Worm (Caenorhabditis elegans) whole organism, L4/young adult: ENCODE data around the gene C31H2.3.

ENCODE experiments used
- W03F9.2 ChIP-seq: fragments of 150-350 bp; optimal IDR thresholded peaks from 2 replicates; lab custom pipeline; 2014; ENCODE audit warnings: missing biosample characterization, missing genetic modification characterization
- dao-5 ChIP-seq: sonication (generic microtip); optimal IDR thresholded peaks from 2 replicates; lab custom pipeline; 2016; ENCODE audit warnings: missing genotype, missing genetic modification characterization, moderate library complexity, missing compliant biosample characterization
- him-1 ChIP-seq: sonication (generic microtip); optimal IDR thresholded peaks from 2 replicates; lab custom pipeline; 2016; ENCODE audit warnings: missing genotype, missing genetic modification reagents, missing genetic modification characterization, missing compliant biosample characterization

DNA sequence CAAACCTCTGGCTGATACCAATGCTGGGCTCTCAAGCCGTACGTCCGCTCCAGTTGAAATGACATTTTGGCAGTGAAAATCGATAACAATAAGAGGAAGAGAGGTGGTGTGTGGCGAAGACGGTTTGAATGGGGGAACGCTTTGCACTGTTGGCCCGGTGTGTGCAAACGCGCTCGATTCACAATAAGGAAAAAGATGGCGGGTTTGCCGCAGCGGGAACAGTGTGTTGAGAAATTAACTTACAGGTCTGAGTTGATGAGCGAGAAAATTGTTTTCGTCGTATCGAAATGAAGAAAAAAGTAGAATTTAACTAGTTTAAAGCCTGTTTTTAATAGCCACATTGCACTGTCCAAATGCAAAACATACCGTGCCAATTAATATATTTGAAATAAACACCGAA is 24.9 kb upstream of the C31H2.3 start, which contains the start of gene metl-9:
- TF ChIP-seq him-1 (tag; lab: Kevin White, UChicago): no peak
- TF ChIP-seq W03F9.2 (tag; lab: Kevin White, UChicago): no peak
- TF ChIP-seq dao-5: no peak
